Fruit fly (Drosophila melanogaster): ENCODE results near the gene CG31735.

DNA sequence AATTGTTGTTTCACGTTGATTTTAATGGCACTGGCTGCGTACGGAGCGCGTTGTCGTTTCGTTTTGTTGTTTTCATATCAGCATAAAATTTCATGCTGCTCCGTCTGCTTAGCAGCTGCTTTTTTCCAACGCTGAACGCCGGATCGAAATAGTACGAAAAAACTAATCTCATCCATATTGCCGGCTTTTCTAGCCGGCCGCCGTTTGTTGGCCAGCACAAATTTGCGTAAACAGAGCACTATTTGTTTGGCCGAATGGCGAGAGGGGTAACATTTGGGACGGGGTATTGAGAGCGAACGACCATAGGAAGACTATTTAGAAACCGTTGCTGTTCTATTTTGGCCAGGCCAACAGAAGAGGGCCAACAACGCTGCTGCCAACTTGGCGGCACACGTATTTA, 14.6 kb downstream of the CG31735 start:
- no peak for TF ChIP-seq psq (optimal IDR thresholded peaks at IDR 0.05)
- no peak for TF ChIP-seq usp (GFP tag; optimal IDR thresholded peaks at IDR 0.05)
- no peak for TF ChIP-seq CG8478 (optimal IDR thresholded peaks at IDR 0.05)

Data from whole organism.